Fruit fly (Drosophila melanogaster): ENCODE data around the gene Ubc87F.

Ubc87F gene

DNA sequence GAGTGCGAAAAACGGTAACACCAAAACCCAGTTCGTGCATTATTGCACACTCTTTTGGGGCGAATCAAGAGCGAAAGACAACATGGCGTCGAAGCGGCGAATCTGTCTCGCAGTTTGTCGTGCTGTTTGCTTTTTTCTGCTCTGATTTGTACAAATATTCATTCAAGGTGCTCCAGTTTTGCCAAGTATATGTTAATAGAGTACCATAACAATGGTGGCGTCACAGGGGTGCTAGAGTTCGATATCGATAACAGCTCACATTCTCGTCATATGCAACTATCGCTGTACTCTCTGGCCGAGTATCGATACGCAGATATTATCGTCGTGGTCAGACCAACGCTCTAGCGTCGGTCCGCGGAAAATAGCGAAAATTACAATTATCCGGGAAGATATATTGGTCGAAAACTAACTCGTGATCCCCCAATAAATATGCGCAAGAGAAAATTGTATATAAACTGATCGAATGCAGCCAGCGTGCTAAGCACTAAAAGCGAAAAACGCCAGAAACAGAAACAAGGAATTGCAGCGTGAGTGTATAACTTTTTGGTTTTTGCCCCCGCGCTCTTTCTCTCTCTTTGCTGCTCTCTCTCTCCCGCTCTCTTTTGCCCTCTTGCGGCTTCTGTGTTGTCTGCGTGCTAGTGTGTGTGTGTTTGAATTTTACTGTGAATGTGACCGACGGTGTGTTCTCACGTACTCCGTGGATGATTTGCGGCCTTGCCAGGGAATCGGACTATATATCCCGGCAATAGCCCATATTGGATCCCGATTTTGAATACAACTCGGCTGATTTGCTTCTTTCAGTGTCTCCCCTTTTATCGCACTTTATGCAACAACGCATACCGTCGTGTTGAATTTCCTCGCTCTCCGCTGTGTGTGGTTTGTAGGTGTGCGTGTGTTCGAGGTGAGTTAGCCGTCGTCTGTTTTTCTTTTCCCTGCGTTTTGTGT is 34.1 kb downstream of the Ubc87F start, which contains the start of gene flfl (continued):
- TF ChIP-seq sima (GFP tag; optimal IDR thresholded peaks at IDR 0.05) (no peak), CG12219 (GFP tag; optimal IDR thresholded peaks at IDR 0.05) (peak; percentile 24), CG3995 (GFP tag; optimal IDR thresholded peaks at IDR 0.05) (peak; percentile 24), CG2199 (GFP tag; IDR thresholded peaks at IDR 0.05) (no peak), ftz-f1 (GFP tag; optimal IDR thresholded peaks at IDR 0.05) (peak; percentile 23), sc (optimal IDR thresholded peaks at IDR 0.05) (no peak), sc (GFP tag; optimal IDR thresholded peaks at IDR 0.05) (no peak), pan (optimal IDR thresholded peaks at IDR 0.05) (no peak), pan (GFP tag; optimal IDR thresholded peaks at IDR 0.05 in 1 of 2, IDR thresholded peaks at IDR 0.05 in 1 of 2) (no peak), ab (GFP tag; optimal IDR thresholded peaks at IDR 0.05) (no peak), klu (GFP tag; IDR thresholded peaks at IDR 0.05) (no peak), CG8765 (GFP tag; IDR thresholded peaks at IDR 0.05) (no peak), CG15011 (GFP tag; optimal IDR thresholded peaks at IDR 0.05) (no peak), CG11504 (tag; optimal IDR thresholded peaks at IDR 0.05) (peak; percentile 26), B-H1 (GFP tag; IDR thresholded peaks at IDR 0.05) (no peak), CG18764 (GFP tag; optimal IDR thresholded peaks at IDR 0.05) (peak; percentile 35), knrl (GFP tag; IDR thresholded peaks at IDR 0.05; ENCODE audit: partially characterized antibody) (no peak), da (GFP tag; optimal IDR thresholded peaks at IDR 0.05) (no peak), Hr3 (GFP tag; optimal IDR thresholded peaks at IDR 0.05) (no peak), CG7357 (GFP tag; IDR thresholded peaks at IDR 0.05) (no peak), D19B (GFP tag; optimal IDR thresholded peaks at IDR 0.05) (no peak), CG10959 (GFP tag; IDR thresholded peaks at IDR 0.05) (no peak), CG9215 (GFP tag; IDR thresholded peaks at IDR 0.05) (no peak), ERR (GFP tag; optimal IDR thresholded peaks at IDR 0.05) (peak; percentile 50), caup (GFP tag; optimal IDR thresholded peaks at IDR 0.05; ENCODE audit: severe bottlenecking) (no peak), toy (GFP tag; IDR thresholded peaks at IDR 0.05) (no peak), Ssrp (tag; optimal IDR thresholded peaks at IDR 0.05) (no peak), en (GFP tag; optimal IDR thresholded peaks at IDR 0.05) (no peak), CG17328 (GFP tag; IDR thresholded peaks at IDR 0.05) (no peak), tna (GFP tag; IDR thresholded peaks at IDR 0.05; ENCODE audit: partially characterized antibody) (no peak), grau (tag; optimal IDR thresholded peaks at IDR 0.05) (no peak), zfh2 (GFP tag; optimal IDR thresholded peaks at IDR 0.05) (peak; percentile 2), CG12391 (tag; optimal IDR thresholded peaks at IDR 0.05) (peak; percentile 15), kah (GFP tag; optimal IDR thresholded peaks at IDR 0.05) (peak; percentile 12), CG18476 (GFP tag; optimal IDR thresholded peaks at IDR 0.05) (no peak), CG3847 (GFP tag; IDR thresholded peaks at IDR 0.05) (no peak), amos (GFP tag; IDR thresholded peaks at IDR 0.05; ENCODE audit: partially characterized antibody) (no peak), yki (optimal IDR thresholded peaks at IDR 0.05) (peak; percentile 97), CG10321 (GFP tag; IDR thresholded peaks at IDR 0.05) (no peak), CG4617 (GFP tag; optimal IDR thresholded peaks at IDR 0.05; ENCODE audit: borderline replicate concordance) (peak; percentile 57), slou (GFP tag; optimal IDR thresholded peaks at IDR 0.05) (no peak), fru (optimal IDR thresholded peaks at IDR 0.05) (no peak), seq (GFP tag; IDR thresholded peaks at IDR 0.05) (no peak), Scr (GFP tag; IDR thresholded peaks at IDR 0.05; ENCODE audit: partially characterized antibody) (no peak), Nf-YA (GFP tag; IDR thresholded peaks at IDR 0.05) (no peak), CG12236 (GFP tag; optimal IDR thresholded peaks at IDR 0.05) (no peak), crc (GFP tag; optimal IDR thresholded peaks at IDR 0.05) (no peak), vfl (GFP tag; optimal IDR thresholded peaks at IDR 0.05) (no peak), Kr (GFP tag; optimal IDR thresholded peaks at IDR 0.05) (no peak), Bgb (GFP tag; IDR thresholded peaks at IDR 0.05; ENCODE audit: partially characterized antibody) (no peak), gem (tag; optimal IDR thresholded peaks at IDR 0.05) (no peak)

All from whole organism, embryonic.